Fruit fly (Drosophila melanogaster) whole organism, prepupa: Measurements from ENCODE around the gene Bfc.

Experiments
- Blimp-1 ChIP-seq: fragments of 200-800 bp; sonication (Bioruptor generic); optimal IDR thresholded peaks from 3 replicates; lab custom pipeline; 2017; ENCODE audit warnings: missing biosample characterization, missing genetic modification characterization, mild to moderate bottlenecking, moderate library complexity, missing genetic modification reagents
- CG10631 ChIP-seq: fragments of 200-800 bp; sonication (Bioruptor generic); optimal IDR thresholded peaks from 2 replicates; lab custom pipeline; 2016; ENCODE audit warnings: missing biosample characterization, missing genetic modification characterization
- CG10669 ChIP-seq: fragments of 200-800 bp; sonication (Bioruptor generic); optimal IDR thresholded peaks from 3 replicates; lab custom pipeline; 2018; ENCODE audit warnings: missing biosample characterization, mild to moderate bottlenecking, missing genetic modification characterization, moderate library complexity
- CG11762 ChIP-seq: fragments of 200-800 bp; sonication (Bioruptor generic); optimal IDR thresholded peaks from 3 replicates; lab custom pipeline; 2016; ENCODE audit warnings: missing biosample characterization, missing genetic modification characterization; ENCODE audit not compliant: insufficient read depth
- CG11902 ChIP-seq: fragments of 200-800 bp; sonication (Bioruptor generic); optimal IDR thresholded peaks from 3 replicates; lab custom pipeline; 2016; ENCODE audit warnings: missing biosample characterization, missing genetic modification characterization
- CG15336 ChIP-seq: fragments of 200-800 bp; sonication (Bioruptor generic); IDR thresholded peaks from 2 replicates; pipeline ENCODE4 v1.3.6; 2022; ENCODE audit warnings: missing biosample characterization, missing genetic modification characterization
- CG1621 ChIP-seq: fragments of 200-800 bp; sonication (Bioruptor generic); optimal IDR thresholded peaks from 3 replicates; lab custom pipeline; 2018; ENCODE audit warnings: missing biosample characterization, mild to moderate bottlenecking, missing genetic modification characterization
- CG16779 ChIP-seq: fragments of 200-800 bp; sonication (Bioruptor generic); optimal IDR thresholded peaks from 3 replicates; lab custom pipeline; 2017; ENCODE audit warnings: missing biosample characterization, mild to moderate bottlenecking, missing genetic modification characterization
- CG3032 ChIP-seq: fragments of 200-800 bp; optimal IDR thresholded peaks from 2 replicates; lab custom pipeline; 2019; ENCODE audit warnings: missing biosample characterization, mild to moderate bottlenecking, missing genetic modification characterization, moderate library complexity
- CG31627 ChIP-seq: fragments of 200-800 bp; sonication (Bioruptor generic); optimal IDR thresholded peaks from 3 replicates; lab custom pipeline; 2016; ENCODE audit warnings: missing biosample characterization, missing genetic modification characterization
- CG32006 ChIP-seq: fragments of 200-800 bp; sonication (Bioruptor generic); optimal IDR thresholded peaks from 3 replicates; lab custom pipeline; 2017; ENCODE audit warnings: missing biosample characterization, mild to moderate bottlenecking, missing genetic modification characterization
- CG6163 ChIP-seq: fragments of 200-800 bp; sonication (Bioruptor generic); IDR thresholded peaks from 3 replicates; pipeline ENCODE4 v1.3.6; 2022; ENCODE audit warnings: missing biosample characterization, missing genetic modification characterization
- CG6276 ChIP-seq: fragments of 200-800 bp; sonication (Bioruptor generic); optimal IDR thresholded peaks from 2 replicates; lab custom pipeline; 2017; ENCODE audit warnings: missing biosample characterization, mild to moderate bottlenecking, missing genetic modification characterization
- CG6854 ChIP-seq: fragments of 200-800 bp; sonication (Bioruptor generic); optimal IDR thresholded peaks from 2 replicates; lab custom pipeline; 2017; ENCODE audit warnings: missing biosample characterization, mild to moderate bottlenecking, missing genetic modification characterization
- CG7368 ChIP-seq: fragments of 200-800 bp; sonication (Bioruptor generic); optimal IDR thresholded peaks from 3 replicates; lab custom pipeline; 2016; ENCODE audit warnings: missing biosample characterization, missing genetic modification characterization
- CG8319 ChIP-seq: fragments of 200-800 bp; sonication (Bioruptor generic); optimal IDR thresholded peaks from 3 replicates; lab custom pipeline; 2016; ENCODE audit warnings: missing biosample characterization, missing genetic modification characterization
- CG8632 ChIP-seq: fragments of 200-800 bp; sonication (Bioruptor generic); optimal IDR thresholded peaks from 3 replicates; lab custom pipeline; 2016; ENCODE audit warnings: missing biosample characterization, missing genetic modification characterization
- Eip75B ChIP-seq: fragments of 200-800 bp; sonication (Bioruptor generic); optimal IDR thresholded peaks from 3 replicates; lab custom pipeline; 2016; ENCODE audit warnings: missing biosample characterization, missing genetic modification characterization
- Eip78C ChIP-seq: fragments of 200-800 bp; sonication (Bioruptor generic); peaks from one replicate; lab custom pipeline; 2016; ENCODE audit warnings: missing biosample characterization, missing genetic modification characterization
- Hr39 ChIP-seq: fragments of 200-800 bp; sonication (Bioruptor generic); optimal IDR thresholded peaks from 2 replicates; lab custom pipeline; 2016; ENCODE audit warnings: missing biosample characterization, missing genetic modification characterization
- Lpt ChIP-seq: fragments of 200-800 bp; sonication (Bioruptor generic); optimal IDR thresholded peaks from 3 replicates; lab custom pipeline; 2016; ENCODE audit warnings: missing biosample characterization, missing genetic modification characterization
- Met ChIP-seq: fragments of 200-800 bp; sonication (Bioruptor generic); optimal IDR thresholded peaks from 3 replicates; lab custom pipeline; 2016; ENCODE audit warnings: missing biosample characterization, missing genetic modification characterization
- Smox ChIP-seq: fragments of 200-800 bp; sonication (Bioruptor generic); optimal IDR thresholded peaks from 3 replicates; lab custom pipeline; 2016; ENCODE audit warnings: missing biosample characterization, missing genetic modification characterization
- Sox102F ChIP-seq: fragments of 200-800 bp; sonication (Bioruptor generic); optimal IDR thresholded peaks from 2 replicates; lab custom pipeline; 2016; ENCODE audit warnings: missing biosample characterization, mild to moderate bottlenecking, missing genetic modification characterization
- cyc ChIP-seq: fragments of 200-800 bp; sonication (Bioruptor generic); optimal IDR thresholded peaks from 3 replicates; lab custom pipeline; 2016; ENCODE audit warnings: missing biosample characterization, missing genetic modification characterization
- dac ChIP-seq: fragments of 200-800 bp; sonication (Bioruptor generic); optimal IDR thresholded peaks from 2 replicates; lab custom pipeline; 2017; ENCODE audit warnings: missing biosample characterization, mild to moderate bottlenecking, missing genetic modification characterization
- dsx ChIP-seq: fragments of 200-800 bp; optimal IDR thresholded peaks from 3 replicates; lab custom pipeline; 2019; ENCODE audit warnings: missing biosample characterization, mild to moderate bottlenecking, missing genetic modification characterization, moderate library complexity; ENCODE audit not compliant: poor library complexity, severe bottlenecking
- eg ChIP-seq: fragments of 200-800 bp; sonication (Bioruptor generic); IDR thresholded peaks from 3 replicates; pipeline ENCODE4 v1.3.6; 2022; ENCODE audit warnings: missing biosample characterization, missing genetic modification characterization
- fd85E ChIP-seq: fragments of 200-800 bp; sonication (Bioruptor generic); optimal IDR thresholded peaks from 3 replicates; lab custom pipeline; 2016; ENCODE audit warnings: missing biosample characterization, missing genetic modification characterization
- fkh ChIP-seq: fragments of 200-800 bp; sonication (Bioruptor generic); optimal IDR thresholded peaks from 3 replicates; lab custom pipeline; 2017; ENCODE audit warnings: missing biosample characterization, mild to moderate bottlenecking, missing genetic modification characterization, moderate library complexity
- pdm3 ChIP-seq: fragments of 200-800 bp; sonication (Bioruptor generic); optimal IDR thresholded peaks from 3 replicates; lab custom pipeline; 2016; ENCODE audit warnings: missing biosample characterization, missing genetic modification characterization
- salr ChIP-seq, 2 experiments: fragments of 200-800 bp; sonication (Bioruptor generic); optimal IDR thresholded peaks; 3 replicates each; lab custom pipeline; 2016 to 2018; ENCODE audit warnings: missing biosample characterization in 2 of 2, missing genetic modification characterization in 2 of 2, mild to moderate bottlenecking in 1 of 2
- ss ChIP-seq, 2 experiments: fragments of 200-800 bp; sonication (Bioruptor generic); optimal IDR thresholded peaks; 2 replicates in 1 of 2; 3 replicates in 1 of 2; lab custom pipeline; 2017 to 2018; ENCODE audit warnings: mild to moderate bottlenecking in 2 of 2, missing biosample characterization in 2 of 2, missing genetic modification characterization in 2 of 2, moderate library complexity in 1 of 2
- svp ChIP-seq: fragments of 200-800 bp; sonication (Bioruptor generic); peaks from one replicate; lab custom pipeline; 2016; ENCODE audit warnings: missing biosample characterization, missing genetic modification characterization
- topi ChIP-seq: fragments of 200-800 bp; sonication (Bioruptor generic); optimal IDR thresholded peaks from 3 replicates; lab custom pipeline; 2016; ENCODE audit warnings: missing biosample characterization, missing genetic modification characterization

Bfc gene

DNA sequence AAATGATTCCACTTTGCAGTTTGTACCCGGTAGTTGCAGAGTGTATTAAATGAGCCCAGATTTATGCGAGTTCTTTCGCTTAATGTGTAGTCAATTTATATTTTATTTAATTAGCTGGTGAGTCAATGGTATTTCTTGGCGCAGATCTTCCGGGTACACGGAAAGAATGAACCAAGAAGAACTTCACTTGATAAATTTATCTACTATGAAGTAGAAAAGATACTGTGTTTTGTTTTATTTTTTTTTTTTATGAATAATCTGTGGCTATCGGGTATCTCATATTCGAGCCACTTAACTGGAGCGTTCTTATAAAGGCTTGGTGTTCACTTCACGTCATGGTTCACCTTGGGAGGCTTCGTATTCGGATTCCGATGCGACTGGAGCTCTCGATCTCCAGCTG, 14.5 kb downstream of the Bfc start (continued):
- peak; percentile 72 for TF ChIP-seq topi
- TF ChIP-seq salr (GFP tag; optimal IDR thresholded peaks at IDR 0.05; lab: Kevin White, UChicago), result peak in 1 of 2 experiments; percentile 5
- no peak for TF ChIP-seq CG6276 (GFP tag; lab: Kevin White, UChicago)
- peak; percentile 57 for TF ChIP-seq Smox (GFP tag; lab: Kevin White, UChicago)
- no peak for TF ChIP-seq CG1621 (tag; lab: Kevin White, UChicago)
- TF ChIP-seq svp, result peak; percentile 89
- TF ChIP-seq cyc (GFP tag; lab: Kevin White, UChicago), result peak; percentile 27
- TF ChIP-seq dac (GFP tag; lab: Kevin White, UChicago), result no peak
- no peak for TF ChIP-seq CG16779 (tag; lab: Kevin White, UChicago)
- peak in 1 of 2 experiments; percentile 10 for TF ChIP-seq ss (GFP tag; optimal IDR thresholded peaks at IDR 0.05; lab: Kevin White, UChicago)
- no peak for TF ChIP-seq fkh (GFP tag; lab: Kevin White, UChicago)
- no peak for TF ChIP-seq Lpt (GFP tag; lab: Kevin White, UChicago)
- TF ChIP-seq CG11762, result no peak
- TF ChIP-seq, all 60 proteins: peak for 26

DNA sequence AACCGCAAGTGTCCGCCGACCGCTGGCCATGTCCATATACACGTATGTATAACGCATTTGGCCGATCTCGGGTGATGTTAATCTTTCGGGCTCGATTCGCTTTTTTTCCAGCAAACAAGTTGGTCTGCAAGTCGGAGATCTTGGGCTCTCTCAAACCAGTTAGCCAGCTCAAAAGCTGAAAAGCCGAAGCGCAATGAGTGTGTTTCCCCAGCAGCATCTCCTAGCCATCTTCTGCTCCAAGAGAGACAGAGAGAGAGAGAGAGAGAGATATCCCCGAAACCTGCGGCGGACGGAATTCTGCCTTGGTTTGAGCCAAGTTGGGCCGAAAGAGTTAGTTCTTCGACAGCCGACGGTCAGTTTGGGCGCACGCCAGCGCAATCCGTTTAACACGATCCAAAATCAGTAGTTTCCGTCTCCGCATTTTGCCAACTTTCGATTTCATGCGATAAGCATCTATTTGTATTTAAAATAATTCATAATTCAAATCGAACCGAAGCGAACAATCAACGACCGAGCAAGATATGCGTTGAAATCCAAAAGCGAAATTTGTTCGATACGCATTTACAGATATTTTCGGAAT, 15.0 kb downstream of the Bfc start:
- peak; percentile 14; the same call in 1 of the 2 replicates for TF ChIP-seq CG15336 (GFP tag; lab: Robert Waterston, UW)
- TF ChIP-seq eg (GFP tag; lab: Robert Waterston, UW), result 0 out of 3 replicates have a peak, but pooled peaks have one; percentile 35
- TF ChIP-seq CG1621 (tag; lab: Kevin White, UChicago), result peak; percentile 16
- no peak for TF ChIP-seq svp
- TF ChIP-seq Blimp-1 (GFP tag; lab: Kevin White, UChicago), result peak; percentile 82
- no peak for TF ChIP-seq fkh (GFP tag; lab: Kevin White, UChicago)
- no peak for TF ChIP-seq CG3032
- TF ChIP-seq CG6854 (GFP tag; lab: Kevin White, UChicago), result peak; percentile 14
- TF ChIP-seq CG6163, result no peak

- TF ChIP-seq pdm3 (GFP tag; lab: Kevin White, UChicago), result no peak
- peak; percentile 18 for TF ChIP-seq dsx (GFP tag; lab: Kevin White, UChicago)
- TF ChIP-seq CG8632 (GFP tag; lab: Kevin White, UChicago), result no peak
- TF ChIP-seq CG1621 (tag; lab: Kevin White, UChicago), result peak; percentile 74
- peak; percentile 25 for TF ChIP-seq Eip78C (GFP tag; lab: Kevin White, UChicago)
- no peak for TF ChIP-seq CG11762
- TF ChIP-seq CG31627 (GFP tag; lab: Kevin White, UChicago), result no peak
- no peak for TF ChIP-seq Blimp-1 (GFP tag; lab: Kevin White, UChicago)
- no peak for TF ChIP-seq Sox102F (GFP tag; lab: Kevin White, UChicago)
- TF ChIP-seq Lpt (GFP tag; lab: Kevin White, UChicago), result no peak
- no peak for TF ChIP-seq Hr39 (GFP tag; lab: Kevin White, UChicago)
- no peak for TF ChIP-seq Met (GFP tag; lab: Kevin White, UChicago)
- peak; percentile 72 for TF ChIP-seq Eip75B
- TF ChIP-seq dac (GFP tag; lab: Kevin White, UChicago), result no peak
- TF ChIP-seq svp, result peak; percentile 13
- TF ChIP-seq fd85E (GFP tag; lab: Kevin White, UChicago), result no peak
- peak; percentile 1 for TF ChIP-seq CG32006 (GFP tag; lab: Kevin White, UChicago)
- no peak for TF ChIP-seq CG7368 (GFP tag; lab: Kevin White, UChicago)
- no peak for TF ChIP-seq CG8319 (GFP tag; lab: Kevin White, UChicago)
- TF ChIP-seq CG11902 (GFP tag; lab: Kevin White, UChicago), result no peak
- TF ChIP-seq CG10631 (GFP tag; lab: Kevin White, UChicago), result no peak
Observed at dm6 chr3L:1269013-1269412, 18.5 kb downstream of the Bfc start.

DNA sequence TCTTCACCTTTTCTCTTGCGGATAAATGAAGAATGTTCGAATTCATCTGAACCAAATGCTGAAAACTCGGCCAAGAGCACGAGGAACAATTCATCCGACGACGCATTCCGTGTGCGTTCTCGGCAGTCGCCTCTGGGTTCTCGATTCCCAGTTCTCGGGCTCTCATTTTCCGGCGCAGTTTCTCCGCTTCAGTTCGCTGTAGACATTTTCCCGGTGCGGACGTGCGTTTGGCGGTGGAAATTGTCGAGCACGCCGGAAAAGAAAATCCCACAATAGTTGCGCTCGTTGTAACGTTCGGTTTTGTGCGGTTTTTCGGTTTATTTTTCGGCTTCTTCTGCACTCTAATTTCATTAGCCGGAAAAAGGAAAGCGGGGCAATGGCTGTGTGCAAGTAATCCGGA, 25.3 kb downstream of the Bfc start, which contains the start of gene CG32333:
Gene CG32333, plus strand, starts transcription at position 190 of the 400 bp plus-strand sequence.
- TF ChIP-seq CG10631 (GFP tag; lab: Kevin White, UChicago), result no peak
- TF ChIP-seq CG10669, result no peak
- no peak for TF ChIP-seq Sox102F (GFP tag; lab: Kevin White, UChicago)
